Worm (Caenorhabditis elegans) whole organism, L2 larva: ENCODE results near the gene K01A6.7.

ENCODE experiments used
- F13H6.1 ChIP-seq: sonication (generic microtip); optimal IDR thresholded peaks from 2 replicates; lab custom pipeline; 2016; ENCODE audit warnings: missing genetic modification characterization, missing compliant biosample characterization
- crh-2 ChIP-seq: sonication (generic microtip); optimal IDR thresholded peaks from 2 replicates; lab custom pipeline; 2017; ENCODE audit warnings: missing biosample characterization, missing genetic modification characterization
- mdl-1 ChIP-seq, 2 experiments: fragments of 150-350 bp in 1 of 2; sonication (generic microtip) in 1 of 2; optimal IDR thresholded peaks; 2 replicates each; lab custom pipeline; 2017; ENCODE audit warnings: missing biosample characterization in 2 of 2, missing genetic modification characterization in 2 of 2
- nhr-11 ChIP-seq: fragments of 150-350 bp; optimal IDR thresholded peaks from 2 replicates; lab custom pipeline; 2014; ENCODE audit warnings: missing biosample characterization, missing genetic modification characterization
- nhr-12 ChIP-seq: fragments of 150-350 bp; optimal IDR thresholded peaks from 2 replicates; lab custom pipeline; 2014; ENCODE audit warnings: missing biosample characterization, missing genetic modification characterization
- nhr-25 ChIP-seq: fragments of 150-350 bp; sonication (generic microtip); optimal IDR thresholded peaks from 3 replicates; lab custom pipeline; 2014; ENCODE audit warnings: missing biosample characterization, missing genetic modification characterization
- skn-1 ChIP-seq: sonication (generic microtip); optimal IDR thresholded peaks from 2 replicates; lab custom pipeline; 2017; ENCODE audit warnings: missing biosample characterization, missing genetic modification characterization
- sma-9 ChIP-seq, 2 experiments: fragments of 150-350 bp in 1 of 2; sonication (generic microtip) in 1 of 2; optimal IDR thresholded peaks; 2 replicates each; lab custom pipeline; 2014 to 2016; ENCODE audit warnings: missing genetic modification characterization in 2 of 2, mild to moderate bottlenecking in 1 of 2, missing biosample characterization in 1 of 2, missing compliant biosample characterization in 1 of 2, missing genetic modification reagents in 1 of 2, moderate library complexity in 1 of 2
- unc-62 ChIP-seq: fragments of 150-350 bp; optimal IDR thresholded peaks from 2 replicates; lab custom pipeline; 2014; ENCODE audit warnings: missing biosample characterization, missing genetic modification reagents, missing genetic modification characterization
- zag-1 ChIP-seq: fragments of 150-350 bp; optimal IDR thresholded peaks from 2 replicates; lab custom pipeline; 2014; ENCODE audit warnings: missing biosample characterization, missing genetic modification characterization
- ztf-11 ChIP-seq: sonication (generic microtip); optimal IDR thresholded peaks from 2 replicates; lab custom pipeline; 2017; ENCODE audit warnings: missing biosample characterization, missing genetic modification characterization

DNA sequence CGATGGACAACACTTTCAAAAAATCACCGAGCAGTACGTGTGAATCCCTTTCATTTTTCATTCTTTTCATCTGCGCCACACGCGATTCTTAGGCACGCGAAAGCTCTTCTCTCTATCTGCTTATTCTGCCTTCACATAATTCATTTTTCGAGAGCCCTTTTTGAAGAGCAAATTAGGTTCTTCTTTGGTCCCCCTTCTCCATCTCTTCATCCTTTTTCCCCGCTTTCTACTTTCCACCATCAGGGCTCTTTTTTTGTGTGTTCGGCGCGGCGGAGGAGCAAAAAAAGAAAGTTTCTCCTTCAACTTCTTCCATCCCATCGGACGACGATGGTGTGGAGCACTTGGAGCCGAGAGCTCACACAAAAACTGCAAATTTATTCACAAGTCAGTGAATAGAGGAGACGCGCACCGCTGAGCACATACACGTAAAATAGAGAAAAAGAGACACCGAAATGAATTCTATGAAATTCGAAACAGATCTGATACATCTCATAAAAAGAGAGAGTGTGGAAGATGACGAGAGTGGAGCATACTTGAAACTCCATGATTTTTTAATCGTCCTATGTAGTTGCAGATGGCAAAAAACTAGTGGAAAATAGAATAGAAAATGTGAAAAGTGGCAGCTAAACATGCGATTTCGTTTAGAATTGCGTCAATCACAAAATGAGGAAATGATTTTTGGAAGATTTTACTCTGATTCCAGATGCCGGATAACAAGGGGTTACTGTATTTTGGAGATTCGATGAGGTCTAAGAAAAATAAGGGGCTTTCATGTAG lies 46.9 kb upstream of the K01A6.7 start:
- TF ChIP-seq skn-1 (tag; lab: Kevin White, UChicago) (no peak), zag-1 (tag; lab: Kevin White, UChicago) (no peak), nhr-12 (no peak), F13H6.1 (tag; lab: Kevin White, UChicago) (no peak), crh-2 (tag; lab: Kevin White, UChicago) (no peak), unc-62 (GFP tag; lab: Kevin White, UChicago) (no peak), nhr-25 (no peak), ztf-11 (tag; lab: Kevin White, UChicago) (no peak), nhr-11 (tag; lab: Kevin White, UChicago) (no peak), sma-9 (GFP tag; optimal IDR thresholded peaks at IDR 0.05; lab: Kevin White, UChicago) (no peak), sma-9 (tag; optimal IDR thresholded peaks at IDR 0.05; lab: Kevin White, UChicago) (no peak), mdl-1 (tag; optimal IDR thresholded peaks at IDR 0.05; lab: Kevin White, UChicago) (no peak)
